Fruit fly (Drosophila melanogaster) whole organism, wandering third instar larva: ENCODE results near the gene RpL4.

ENCODE experiments used
- Abd-B ChIP-seq: fragments of >200 bp; optimal IDR thresholded peaks from 2 replicates; lab custom pipeline; 2017; ENCODE audit warnings: missing biosample characterization, missing genetic modification characterization
- CG32264 ChIP-seq: fragments of 200-800 bp; sonication (Bioruptor generic); optimal IDR thresholded peaks from 2 replicates; lab custom pipeline; 2016; ENCODE audit warnings: missing biosample characterization, missing genetic modification characterization
- CG9705 ChIP-seq: fragments of 200-800 bp; sonication (Bioruptor generic); optimal IDR thresholded peaks from 2 replicates; lab custom pipeline; 2018; ENCODE audit warnings: missing biosample characterization, mild to moderate bottlenecking, missing genetic modification characterization
- CrebA ChIP-seq: fragments of 200-800 bp; sonication (Bioruptor generic); optimal IDR thresholded peaks from 2 replicates; lab custom pipeline; 2016; ENCODE audit warnings: missing biosample characterization, mild to moderate bottlenecking, missing genetic modification characterization, borderline replicate concordance
- Dfd ChIP-seq: fragments of >200 bp; optimal IDR thresholded peaks from 2 replicates; lab custom pipeline; 2017; ENCODE audit warnings: missing biosample characterization, missing genetic modification characterization
- Dif ChIP-seq: fragments of 200-275, 200-300 bp; sonication (Bioruptor generic); optimal IDR thresholded peaks from 2 replicates; lab custom pipeline; 2018; ENCODE audit warnings: missing biosample characterization, missing genetic modification characterization; ENCODE audit not compliant: partially characterized antibody
- HLH106 ChIP-seq: fragments of 200-800 bp; optimal IDR thresholded peaks from 3 replicates; lab custom pipeline; 2019; ENCODE audit warnings: missing biosample characterization, mild to moderate bottlenecking, missing genetic modification characterization, moderate library complexity
- Hnf4 ChIP-seq: fragments of 200-800 bp; sonication (Bioruptor generic); optimal IDR thresholded peaks from 2 replicates; lab custom pipeline; 2016; ENCODE audit warnings: missing biosample characterization, mild to moderate bottlenecking, missing genetic modification characterization
- Hr78 ChIP-seq: fragments of >200 bp; optimal IDR thresholded peaks from 2 replicates; lab custom pipeline; 2017; ENCODE audit warnings: missing biosample characterization, missing genetic modification characterization
- Hr83 ChIP-seq: fragments of 200-300 bp; sonication (Bioruptor generic); optimal IDR thresholded peaks from 2 replicates; lab custom pipeline; 2016; ENCODE audit warnings: missing biosample characterization, mild to moderate bottlenecking, missing genetic modification characterization, moderate library complexity; ENCODE audit not compliant: poor library complexity, severe bottlenecking
- Mio ChIP-seq: sonication (Bioruptor generic); optimal IDR thresholded peaks from 2 replicates; lab custom pipeline; 2016; ENCODE audit warnings: missing biosample characterization, missing genetic modification characterization
- Myc ChIP-seq: fragments of >200 bp; optimal IDR thresholded peaks from 2 replicates; lab custom pipeline; 2017
- OdsH ChIP-seq: fragments of 200-800 bp; sonication (Bioruptor generic); optimal IDR thresholded peaks from 2 replicates; lab custom pipeline; 2016; ENCODE audit warnings: missing biosample characterization, mild to moderate bottlenecking, missing genetic modification characterization
- Rel ChIP-seq, 2 experiments: fragments of 200-800 bp; sonication (Bioruptor generic) in 1 of 2; optimal IDR thresholded peaks; 2 replicates in 1 of 2; 3 replicates in 1 of 2; lab custom pipeline; 2016 to 2019; ENCODE audit warnings: mild to moderate bottlenecking in 2 of 2, missing biosample characterization in 2 of 2, missing genetic modification characterization in 2 of 2, moderate library complexity in 1 of 2
- Vsx2 ChIP-seq: fragments of 200-300, 225-300 bp; sonication (Bioruptor generic); optimal IDR thresholded peaks from 2 replicates; lab custom pipeline; 2018; ENCODE audit warnings: missing biosample characterization, missing genetic modification characterization; ENCODE audit not compliant: partially characterized antibody
- br ChIP-seq: fragments of 200-800 bp; sonication (Bioruptor generic); optimal IDR thresholded peaks from 2 replicates; lab custom pipeline; 2016; ENCODE audit warnings: missing biosample characterization, missing genetic modification characterization
- brk ChIP-seq: fragments of 200-800 bp; sonication (Bioruptor generic); optimal IDR thresholded peaks from 2 replicates; lab custom pipeline; 2016; ENCODE audit warnings: missing biosample characterization, mild to moderate bottlenecking, missing genetic modification characterization
- dl ChIP-seq, 2 experiments: fragments of 175-275, 200-275 bp in 1 of 2; fragments of 200-275 bp in 1 of 2; sonication (Bioruptor generic); optimal IDR thresholded peaks; lab custom pipeline; 2018; ENCODE audit warnings: mild to moderate bottlenecking in 2 of 2, missing biosample characterization in 2 of 2, missing genetic modification characterization in 2 of 2, moderate library complexity in 2 of 2; ENCODE audit not compliant: partially characterized antibody in 2 of 2, insufficient read depth in 1 of 2
- dmrt93B ChIP-seq: fragments of 200-800 bp; sonication (Bioruptor generic); optimal IDR thresholded peaks from 2 replicates; lab custom pipeline; 2018; ENCODE audit warnings: missing biosample characterization, mild to moderate bottlenecking, missing genetic modification characterization
- dsf ChIP-seq: sonication (Bioruptor generic); optimal IDR thresholded peaks from 2 replicates; lab custom pipeline; 2016; ENCODE audit warnings: missing biosample characterization, missing genetic modification characterization, borderline replicate concordance
- ey ChIP-seq: fragments of 200-800 bp; sonication (Bioruptor generic); optimal IDR thresholded peaks from 2 replicates; lab custom pipeline; 2016; ENCODE audit warnings: missing biosample characterization, missing genetic modification characterization
- foxo ChIP-seq, 2 experiments: fragments of 200-800 bp; sonication (Bioruptor generic); optimal IDR thresholded peaks; 2 replicates in 1 of 2; 3 replicates in 1 of 2; lab custom pipeline; 2016 to 2017; ENCODE audit warnings: missing biosample characterization in 2 of 2, missing genetic modification characterization in 2 of 2
- fru ChIP-seq: fragments of 200-800 bp; sonication (Bioruptor generic); optimal IDR thresholded peaks from 3 replicates; lab custom pipeline; 2016; ENCODE audit warnings: missing biosample characterization, mild to moderate bottlenecking, missing genetic modification characterization
- h ChIP-seq: fragments of 200-800 bp; sonication (Bioruptor generic); optimal IDR thresholded peaks from 3 replicates; lab custom pipeline; 2016; ENCODE audit warnings: missing biosample characterization, mild to moderate bottlenecking, missing genetic modification characterization
- jim ChIP-seq: fragments of 175-275, 200-325 bp; sonication (Bioruptor generic); optimal IDR thresholded peaks from 2 replicates; lab custom pipeline; 2016; ENCODE audit warnings: missing biosample characterization, mild to moderate bottlenecking, missing genetic modification characterization
- rgr ChIP-seq: fragments of 200-800 bp; sonication (Bioruptor generic); optimal IDR thresholded peaks from 3 replicates; lab custom pipeline; 2016; ENCODE audit warnings: missing biosample characterization, mild to moderate bottlenecking, missing genetic modification characterization
- sage ChIP-seq: fragments of 200-800 bp; sonication (Bioruptor generic); optimal IDR thresholded peaks from 2 replicates; lab custom pipeline; 2016; ENCODE audit warnings: missing biosample characterization, mild to moderate bottlenecking, missing genetic modification characterization
- sv ChIP-seq: fragments of 200-800 bp; sonication (Bioruptor generic); optimal IDR thresholded peaks from 3 replicates; lab custom pipeline; 2016; ENCODE audit warnings: missing biosample characterization, missing genetic modification characterization
- tai ChIP-seq: sonication (Bioruptor generic); optimal IDR thresholded peaks from 2 replicates; lab custom pipeline; 2016; ENCODE audit warnings: missing biosample characterization, missing genetic modification characterization
- usp ChIP-seq: fragments of >200 bp; optimal IDR thresholded peaks from 2 replicates; lab custom pipeline; 2017; ENCODE audit warnings: missing biosample characterization, missing genetic modification characterization
- woc ChIP-seq: sonication (Bioruptor generic); optimal IDR thresholded peaks from 2 replicates; lab custom pipeline; 2016; ENCODE audit warnings: missing biosample characterization, mild to moderate bottlenecking, missing genetic modification characterization

The RpL4 gene

dm6 chr3R:27937752-27938694 lies 15.4 kb downstream of the RpL4 start, which contains the start of the genes NSD and BOD1:
Gene NSD (minus strand): TSS chr3R:27937853.
Gene BOD1 (plus strand): TSS chr3R:27938245.
- no peak for TF ChIP-seq Dfd
- TF ChIP-seq jim (GFP tag; lab: Kevin White, UChicago), result peak; percentile 1
- TF ChIP-seq fru, result no peak
- TF ChIP-seq dmrt93B, result no peak
- peak; percentile 9 for TF ChIP-seq sv (GFP tag; lab: Kevin White, UChicago)
- peak; percentile 23 for TF ChIP-seq rgr (GFP tag; lab: Kevin White, UChicago)
- no peak for TF ChIP-seq Rel (GFP tag; optimal IDR thresholded peaks at IDR 0.05; lab: Kevin White, UChicago)
- no peak for TF ChIP-seq Rel (tag; optimal IDR thresholded peaks at IDR 0.05; lab: Kevin White, UChicago)
- no peak for TF ChIP-seq CrebA (GFP tag; lab: Kevin White, UChicago)
- no peak for TF ChIP-seq Abd-B (GFP tag; lab: Kevin White, UChicago)
- TF ChIP-seq Hr78 (GFP tag; lab: Kevin White, UChicago), result no peak
- TF ChIP-seq HLH106, result peak; percentile 67
- TF ChIP-seq CG32264 (GFP tag; lab: Kevin White, UChicago), result no peak
- peak; percentile 78 for TF ChIP-seq Hr83 (GFP tag; lab: Kevin White, UChicago)
- TF ChIP-seq OdsH, result no peak
- peak; percentile 88 for TF ChIP-seq Myc (lab: Kevin White, UChicago)
- no peak for TF ChIP-seq Hnf4 (GFP tag; lab: Kevin White, UChicago)
- no peak for TF ChIP-seq Vsx2 (GFP tag; lab: Kevin White, UChicago)
- peak; percentile 13 for TF ChIP-seq br
- TF ChIP-seq foxo (GFP tag; optimal IDR thresholded peaks at IDR 0.05; lab: Kevin White, UChicago), result peak in 1 of 2 experiments; percentile 57
- no peak for TF ChIP-seq CG9705
- TF ChIP-seq h (GFP tag; lab: Kevin White, UChicago), result peak; percentile 20
- peak; percentile 11 for TF ChIP-seq Dif (GFP tag; lab: Kevin White, UChicago)

DNA sequence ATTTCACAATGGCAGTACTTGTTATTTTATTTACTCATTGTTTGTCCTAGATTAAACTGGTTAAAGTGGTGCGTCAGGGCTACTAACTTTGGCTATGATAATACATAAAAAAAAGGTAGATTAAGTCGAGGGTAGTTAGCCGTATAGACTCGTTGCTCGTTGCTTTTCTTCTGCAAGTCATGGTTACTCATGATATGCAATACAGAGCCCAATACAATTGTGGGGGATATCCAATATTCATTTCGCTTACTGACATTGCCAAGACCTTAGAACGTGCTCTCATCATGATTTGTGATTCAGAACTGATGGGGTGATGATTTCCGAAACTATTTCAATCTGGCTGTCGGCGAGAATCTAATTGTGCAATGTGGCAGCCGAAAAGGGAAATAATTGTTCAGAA lies 22.8 kb downstream of the RpL4 start:
- TF ChIP-seq Rel (GFP tag; optimal IDR thresholded peaks at IDR 0.05; lab: Kevin White, UChicago) (no peak), Rel (tag; optimal IDR thresholded peaks at IDR 0.05; lab: Kevin White, UChicago) (peak; percentile 88), tai (no peak), sv (GFP tag; lab: Kevin White, UChicago) (no peak), Myc (lab: Kevin White, UChicago) (no peak)

dm6 chr3R:27946555-27947204 lies 24.1 kb downstream of the RpL4 start:
- no peak for TF ChIP-seq fru
- TF ChIP-seq sv (GFP tag; lab: Kevin White, UChicago), result no peak
- no peak for TF ChIP-seq brk (GFP tag; lab: Kevin White, UChicago)
- no peak for TF ChIP-seq dsf (GFP tag; lab: Kevin White, UChicago)
- no peak for TF ChIP-seq Dif (GFP tag; lab: Kevin White, UChicago)
- no peak for TF ChIP-seq dmrt93B
- no peak for TF ChIP-seq Vsx2 (GFP tag; lab: Kevin White, UChicago)
- TF ChIP-seq usp (GFP tag; lab: Kevin White, UChicago), result no peak
- no peak for TF ChIP-seq CG32264 (GFP tag; lab: Kevin White, UChicago)
- TF ChIP-seq ey, result no peak
- no peak for TF ChIP-seq sage (GFP tag; lab: Kevin White, UChicago)
- TF ChIP-seq dl (GFP tag; optimal IDR thresholded peaks at IDR 0.05; lab: Kevin White, UChicago; ENCODE audit: insufficient read depth in 1 of 2, partially characterized antibody in 2 of 2), result no peak
- TF ChIP-seq woc (GFP tag; lab: Kevin White, UChicago), result no peak
- TF ChIP-seq rgr (GFP tag; lab: Kevin White, UChicago), result peak; percentile 47
- peak; percentile 48 for TF ChIP-seq h (GFP tag; lab: Kevin White, UChicago)
- no peak for TF ChIP-seq Mio (GFP tag; lab: Kevin White, UChicago)
- TF ChIP-seq Hr83 (GFP tag; lab: Kevin White, UChicago), result no peak
- TF ChIP-seq Hnf4 (GFP tag; lab: Kevin White, UChicago), result no peak
